Worm (Caenorhabditis elegans) whole organism, dauer: Measurements from ENCODE around the gene tbc-20.

Experiments
- unc-62 ChIP-seq: sonication (generic microtip); optimal IDR thresholded peaks from 2 replicates; lab custom pipeline; 2017; ENCODE audit warnings: missing biosample characterization, missing genetic modification reagents, missing genetic modification characterization

The tbc-20 gene

DNA sequence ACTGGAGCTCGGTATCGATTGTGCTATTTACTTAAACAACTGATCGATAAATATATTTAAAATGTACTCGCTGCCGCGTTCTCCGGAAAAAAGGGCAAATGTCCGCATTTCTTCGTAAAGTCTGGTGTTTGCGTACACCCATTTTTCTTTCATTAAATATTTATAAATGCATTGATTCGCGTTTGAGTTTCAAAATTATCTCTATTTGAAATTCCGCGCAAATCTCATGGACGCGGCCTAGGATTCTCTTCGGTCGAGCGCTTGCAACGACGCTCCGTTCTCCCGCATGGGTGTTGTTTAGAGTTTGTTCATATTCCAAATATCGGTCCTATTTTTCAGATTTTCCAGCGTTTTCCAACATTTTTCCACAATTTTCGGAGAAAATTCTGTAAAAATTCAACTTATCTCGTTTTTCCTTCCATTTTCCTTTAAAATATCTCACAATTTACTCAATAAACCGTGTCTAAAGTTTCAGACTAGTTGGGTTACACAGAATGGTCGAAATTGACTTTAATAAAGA lies 3.3 kb upstream of the tbc-20 start, which contains the start of gene eif-3.B:
TSS of gene eif-3.B (plus strand) at position 470 of the 520 bp plus-strand sequence.
- TF ChIP-seq unc-62 (GFP tag; lab: Kevin White, UChicago), result no peak

DNA sequence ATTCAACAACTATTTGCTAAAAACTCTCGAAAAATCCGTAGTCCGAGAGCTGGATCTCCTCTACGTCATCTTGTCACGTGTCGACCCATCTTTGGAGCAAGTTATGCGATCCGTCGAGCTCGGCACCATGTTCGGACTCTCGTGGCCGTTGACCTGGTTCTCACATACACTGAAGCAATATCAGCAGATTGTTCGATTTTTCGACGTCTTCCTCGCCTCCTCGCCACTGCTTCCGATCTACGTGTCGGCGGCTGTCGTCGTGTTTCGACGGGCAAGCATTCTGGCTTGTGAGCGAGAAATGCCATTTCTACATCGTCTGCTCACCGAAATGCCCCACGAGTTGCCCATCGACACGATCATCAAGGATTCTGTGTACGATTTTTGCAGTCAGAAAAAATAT lies 1.1 kb downstream of the tbc-20 start:
- no peak for TF ChIP-seq unc-62 (GFP tag; lab: Kevin White, UChicago)

ce11 chrII:14801086-14801531 lies 2.8 kb downstream of the tbc-20 start:
- no peak for TF ChIP-seq unc-62 (GFP tag; lab: Kevin White, UChicago)

ce11 chrII:14804259-14804899 lies 6.1 kb downstream of the tbc-20 start, which contains the start of gene W01D2.3:
Gene W01D2.3, minus strand, starts transcription at chrII:14804309.
- no peak for TF ChIP-seq unc-62 (GFP tag; lab: Kevin White, UChicago)

ce11 chrII:14805686-14806085 lies 7.4 kb downstream of the tbc-20 start, which contains the start of gene srt-11:
Gene srt-11, plus strand, starts transcription at chrII:14805986.
- no peak for TF ChIP-seq unc-62 (GFP tag; lab: Kevin White, UChicago)

- no peak for TF ChIP-seq unc-62 (GFP tag; lab: Kevin White, UChicago)
Observed at ce11 chrII:14808686-14809085, 10.4 kb downstream of the tbc-20 start, which contains the start of gene W01D2.6. Gene W01D2.6, plus strand, starts transcription at chrII:14808986.

- no peak for TF ChIP-seq unc-62 (GFP tag; lab: Kevin White, UChicago)
Observed at ce11 chrII:14810609-14811008, 12.3 kb downstream of the tbc-20 start.

DNA sequence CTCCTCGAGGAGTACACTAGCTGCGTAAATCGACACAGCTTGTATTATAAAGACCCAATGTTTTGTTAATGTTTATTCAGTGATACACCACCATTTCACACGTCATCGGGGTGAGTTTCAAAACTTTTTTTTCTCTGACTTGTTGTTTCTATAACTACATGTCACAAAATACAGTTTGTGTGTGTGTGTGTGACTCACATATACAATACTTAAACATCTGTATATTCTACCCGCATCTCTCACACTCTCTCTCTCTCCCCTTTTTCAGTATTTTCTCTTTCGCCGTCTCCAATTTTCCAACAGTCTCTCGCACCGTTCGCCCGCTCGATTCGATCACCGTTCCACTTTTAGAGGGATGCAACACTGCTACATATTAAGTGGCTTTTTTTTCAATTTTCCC lies 13.2 kb downstream of the tbc-20 start:
- no peak for TF ChIP-seq unc-62 (GFP tag; lab: Kevin White, UChicago)

DNA sequence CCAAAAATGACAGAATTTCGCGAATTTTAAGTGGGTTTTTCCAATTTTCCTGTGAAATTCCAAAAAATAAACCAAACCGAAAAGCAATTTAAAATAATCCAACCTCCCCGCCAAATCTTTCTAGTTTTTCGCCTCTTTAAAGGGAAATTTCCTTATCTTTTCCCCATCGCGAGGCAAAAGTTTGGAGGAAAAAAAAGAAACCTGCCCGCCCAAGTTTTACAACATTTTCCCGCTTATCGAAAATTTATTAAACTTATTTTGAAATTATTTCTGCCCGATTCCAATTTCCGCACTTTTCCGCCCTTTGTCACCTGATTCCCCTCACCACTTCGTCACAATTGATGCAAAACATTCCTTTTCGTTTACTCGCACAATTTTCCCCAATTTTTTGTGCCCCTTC lies 14.0 kb downstream of the tbc-20 start, which contains the start of gene osta-3:
TSS of gene osta-3 (plus strand) at position 301 of the 400 bp plus-strand sequence.
- TF ChIP-seq unc-62 (GFP tag; lab: Kevin White, UChicago), result no peak

ce11 chrII:14812661-14813060 lies 14.4 kb downstream of the tbc-20 start:
- no peak for TF ChIP-seq unc-62 (GFP tag; lab: Kevin White, UChicago)

DNA sequence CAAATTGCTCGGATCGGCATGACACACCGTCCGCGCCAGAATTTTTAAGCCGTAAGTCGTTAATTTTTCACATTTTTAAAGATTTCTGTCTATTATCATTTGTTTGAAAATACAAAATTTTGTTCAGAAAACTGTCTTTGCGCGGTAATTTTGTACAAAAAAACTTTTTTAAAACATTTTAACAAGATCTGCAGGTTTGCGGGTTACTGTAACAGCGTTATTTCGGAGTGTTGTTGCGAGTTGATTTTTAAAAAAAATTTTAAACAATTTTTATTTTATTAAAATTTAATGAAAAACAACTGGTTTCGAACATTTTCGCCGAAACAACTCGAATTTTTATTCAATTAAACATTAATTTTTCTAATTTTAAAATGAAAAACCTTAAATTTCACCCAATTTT lies 14.8 kb downstream of the tbc-20 start:
- TF ChIP-seq unc-62 (GFP tag; lab: Kevin White, UChicago), result no peak

DNA sequence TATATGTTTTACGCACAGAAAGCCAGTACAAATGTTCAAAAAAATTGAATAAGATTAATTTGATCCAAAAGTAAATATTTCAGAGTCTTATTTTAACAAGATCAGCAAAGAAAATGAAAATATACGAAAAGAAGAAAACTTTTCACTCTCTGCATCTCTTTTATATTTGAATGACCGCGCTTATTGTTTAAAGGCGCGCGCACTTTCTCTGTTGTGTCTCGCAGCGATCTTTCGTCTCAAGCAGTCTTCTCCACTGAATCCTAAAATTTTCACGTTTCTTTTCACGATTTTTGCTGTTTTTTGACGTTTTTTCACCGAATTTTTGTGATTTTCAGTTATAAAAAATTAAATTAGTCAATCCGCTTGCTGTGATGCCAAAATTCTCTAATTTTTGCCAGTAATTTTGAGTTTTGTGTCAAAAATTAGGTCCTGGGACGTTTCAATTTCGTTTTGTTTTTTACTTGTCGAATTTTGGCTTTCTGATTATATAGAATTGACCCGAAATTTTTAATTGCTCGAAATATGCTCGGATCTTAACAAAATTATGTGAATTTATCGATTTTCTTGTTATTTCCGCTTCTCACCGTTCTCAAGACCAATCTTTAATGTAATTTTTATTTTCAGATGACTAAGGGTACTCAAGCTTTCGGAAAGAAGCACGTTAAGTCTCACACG lies 16.8 kb downstream of the tbc-20 start, which contains the start of gene W01D2.1:
TSS of gene W01D2.1 (plus strand) at position 625 of the 675 bp plus-strand sequence.
- no peak for TF ChIP-seq unc-62 (GFP tag; lab: Kevin White, UChicago)

- no peak for TF ChIP-seq unc-62 (GFP tag; lab: Kevin White, UChicago)
Observed at ce11 chrII:14816086-14816485, 17.8 kb downstream of the tbc-20 start.

DNA sequence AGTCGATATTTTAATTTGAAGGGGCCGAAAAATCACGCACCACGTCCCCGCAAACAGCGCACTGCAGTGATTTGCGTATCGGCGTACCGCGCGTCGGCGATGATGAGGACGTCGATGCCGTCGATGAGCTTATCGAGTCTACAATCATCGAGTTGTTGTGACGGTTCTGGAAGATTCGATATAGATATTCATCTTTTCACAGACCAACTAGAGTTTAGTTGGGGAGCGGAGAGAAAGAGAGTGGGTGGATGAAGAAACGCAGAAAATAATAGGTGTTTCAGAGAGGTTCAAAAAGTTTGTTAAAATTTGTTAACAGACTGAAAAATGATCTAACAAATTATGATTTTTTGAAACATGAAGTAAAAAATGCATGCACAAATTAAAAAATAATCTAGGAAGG lies 20.1 kb downstream of the tbc-20 start, which contains the start of gene nhr-61:
TSS of gene nhr-61 (minus strand) at position 168 of the 400 bp plus-strand sequence.
- TF ChIP-seq unc-62 (GFP tag; lab: Kevin White, UChicago), result no peak

- no peak for TF ChIP-seq unc-62 (GFP tag; lab: Kevin White, UChicago)
Observed at ce11 chrII:14819258-14819985, 21.1 kb downstream of the tbc-20 start.
